Fruit fly (Drosophila melanogaster) whole organism, prepupa: ENCODE data around the gene CG5541.

Experiments
- Blimp-1 ChIP-seq: fragments of 200-800 bp; sonication (Bioruptor generic); optimal IDR thresholded peaks from 3 replicates; lab custom pipeline; 2017; ENCODE audit warnings: missing biosample characterization, missing genetic modification characterization, mild to moderate bottlenecking, moderate library complexity, missing genetic modification reagents
- CG11294 ChIP-seq: fragments of 200-800 bp; sonication (Bioruptor generic); IDR thresholded peaks from 2 replicates; pipeline ENCODE4 v1.3.6; 2022; ENCODE audit warnings: missing biosample characterization, missing genetic modification characterization
- CG11902 ChIP-seq: fragments of 200-800 bp; sonication (Bioruptor generic); optimal IDR thresholded peaks from 3 replicates; lab custom pipeline; 2016; ENCODE audit warnings: missing biosample characterization, missing genetic modification characterization
- CG15336 ChIP-seq: fragments of 200-800 bp; sonication (Bioruptor generic); IDR thresholded peaks from 2 replicates; pipeline ENCODE4 v1.3.6; 2022; ENCODE audit warnings: missing biosample characterization, missing genetic modification characterization
- CG32006 ChIP-seq: fragments of 200-800 bp; sonication (Bioruptor generic); optimal IDR thresholded peaks from 3 replicates; lab custom pipeline; 2017; ENCODE audit warnings: missing biosample characterization, mild to moderate bottlenecking, missing genetic modification characterization
- CG34406 ChIP-seq: fragments of 200-800 bp; sonication (Bioruptor generic); optimal IDR thresholded peaks from 3 replicates; lab custom pipeline; 2016; ENCODE audit warnings: missing biosample characterization, missing genetic modification characterization
- CG3919 ChIP-seq: fragments of 200-800 bp; sonication (Bioruptor generic); optimal IDR thresholded peaks from 3 replicates; lab custom pipeline; 2016; ENCODE audit warnings: missing biosample characterization, missing genetic modification characterization
- CG4318 ChIP-seq: fragments of 200-800 bp; sonication (Bioruptor generic); optimal IDR thresholded peaks from 3 replicates; lab custom pipeline; 2017; ENCODE audit warnings: missing biosample characterization, mild to moderate bottlenecking, missing genetic modification characterization
- CG6163 ChIP-seq: fragments of 200-800 bp; sonication (Bioruptor generic); IDR thresholded peaks from 3 replicates; pipeline ENCODE4 v1.3.6; 2022; ENCODE audit warnings: missing biosample characterization, missing genetic modification characterization
- CG6792 ChIP-seq: fragments of 200-800 bp; sonication (Bioruptor generic); optimal IDR thresholded peaks from 3 replicates; lab custom pipeline; 2016; ENCODE audit warnings: missing biosample characterization, missing genetic modification characterization
- CG7368 ChIP-seq: fragments of 200-800 bp; sonication (Bioruptor generic); optimal IDR thresholded peaks from 3 replicates; lab custom pipeline; 2016; ENCODE audit warnings: missing biosample characterization, missing genetic modification characterization
- CG8119 ChIP-seq: fragments of 200-800 bp; sonication (Bioruptor generic); IDR thresholded peaks from 3 replicates; pipeline ENCODE4 v1.3.6; 2022; ENCODE audit warnings: missing biosample characterization, missing genetic modification characterization
- CG8319 ChIP-seq: fragments of 200-800 bp; sonication (Bioruptor generic); optimal IDR thresholded peaks from 3 replicates; lab custom pipeline; 2016; ENCODE audit warnings: missing biosample characterization, missing genetic modification characterization
- CG9139 ChIP-seq: fragments of 200-800 bp; sonication (Bioruptor generic); optimal IDR thresholded peaks from 3 replicates; lab custom pipeline; 2017; ENCODE audit warnings: missing biosample characterization, mild to moderate bottlenecking, missing genetic modification characterization
- Eip75B ChIP-seq: fragments of 200-800 bp; sonication (Bioruptor generic); optimal IDR thresholded peaks from 3 replicates; lab custom pipeline; 2016; ENCODE audit warnings: missing biosample characterization, missing genetic modification characterization
- Eip78C ChIP-seq: fragments of 200-800 bp; sonication (Bioruptor generic); peaks from one replicate; lab custom pipeline; 2016; ENCODE audit warnings: missing biosample characterization, missing genetic modification characterization
- Eip93F ChIP-seq: fragments of 200-800 bp; sonication (Bioruptor generic); optimal IDR thresholded peaks from 2 replicates; lab custom pipeline; 2016; ENCODE audit warnings: missing biosample characterization, mild to moderate bottlenecking, missing genetic modification characterization
- Ets21C ChIP-seq: fragments of 200-800 bp; sonication (Bioruptor generic); optimal IDR thresholded peaks from 3 replicates; lab custom pipeline; 2016; ENCODE audit warnings: missing biosample characterization, missing genetic modification characterization
- Ets96B ChIP-seq: fragments of 200-800 bp; optimal IDR thresholded peaks from 2 replicates; lab custom pipeline; 2019; ENCODE audit warnings: missing biosample characterization, mild to moderate bottlenecking, missing genetic modification characterization, moderate library complexity
- Gug ChIP-seq: fragments of 200-800 bp; sonication (Bioruptor generic); IDR thresholded peaks from 2 replicates; pipeline ENCODE4 v1.3.6; 2022; ENCODE audit warnings: missing biosample characterization, missing genetic modification characterization
- Hr38 ChIP-seq: sonication (Bioruptor generic); optimal IDR thresholded peaks from 2 replicates; lab custom pipeline; 2016; ENCODE audit warnings: missing biosample characterization, missing genetic modification characterization
- Hr39 ChIP-seq: fragments of 200-800 bp; sonication (Bioruptor generic); optimal IDR thresholded peaks from 2 replicates; lab custom pipeline; 2016; ENCODE audit warnings: missing biosample characterization, missing genetic modification characterization
- Hr4 ChIP-seq: fragments of 200-800 bp; sonication (Bioruptor generic); optimal IDR thresholded peaks from 3 replicates; lab custom pipeline; 2016; ENCODE audit warnings: missing biosample characterization, missing genetic modification characterization
- Met ChIP-seq: fragments of 200-800 bp; sonication (Bioruptor generic); optimal IDR thresholded peaks from 3 replicates; lab custom pipeline; 2016; ENCODE audit warnings: missing biosample characterization, missing genetic modification characterization
- OdsH ChIP-seq: fragments of 200-800 bp; sonication (Bioruptor generic); optimal IDR thresholded peaks from 3 replicates; lab custom pipeline; 2016; ENCODE audit warnings: missing biosample characterization, missing genetic modification characterization
- Smox ChIP-seq: fragments of 200-800 bp; sonication (Bioruptor generic); optimal IDR thresholded peaks from 3 replicates; lab custom pipeline; 2016; ENCODE audit warnings: missing biosample characterization, missing genetic modification characterization
- Sox102F ChIP-seq: fragments of 200-800 bp; sonication (Bioruptor generic); optimal IDR thresholded peaks from 2 replicates; lab custom pipeline; 2016; ENCODE audit warnings: missing biosample characterization, mild to moderate bottlenecking, missing genetic modification characterization
- Sox14 ChIP-seq: fragments of 200-800 bp; sonication (Bioruptor generic); optimal IDR thresholded peaks from 3 replicates; lab custom pipeline; 2016; ENCODE audit warnings: missing biosample characterization, missing genetic modification characterization
- achi ChIP-seq: fragments of 200-800 bp; sonication (Bioruptor generic); optimal IDR thresholded peaks from 3 replicates; lab custom pipeline; 2016; ENCODE audit warnings: missing biosample characterization, missing genetic modification characterization
- acj6 ChIP-seq: fragments of 200-800 bp; sonication (Bioruptor generic); optimal IDR thresholded peaks from 3 replicates; lab custom pipeline; 2016; ENCODE audit warnings: missing biosample characterization, missing genetic modification characterization
- cyc ChIP-seq: fragments of 200-800 bp; sonication (Bioruptor generic); optimal IDR thresholded peaks from 3 replicates; lab custom pipeline; 2016; ENCODE audit warnings: missing biosample characterization, missing genetic modification characterization
- dsx ChIP-seq: fragments of 200-800 bp; optimal IDR thresholded peaks from 3 replicates; lab custom pipeline; 2019; ENCODE audit warnings: missing biosample characterization, mild to moderate bottlenecking, missing genetic modification characterization, moderate library complexity; ENCODE audit not compliant: poor library complexity, severe bottlenecking
- eg ChIP-seq: fragments of 200-800 bp; sonication (Bioruptor generic); IDR thresholded peaks from 3 replicates; pipeline ENCODE4 v1.3.6; 2022; ENCODE audit warnings: missing biosample characterization, missing genetic modification characterization
- esn ChIP-seq: fragments of 200-800 bp; sonication (Bioruptor generic); optimal IDR thresholded peaks from 2 replicates; lab custom pipeline; 2016; ENCODE audit warnings: missing biosample characterization, mild to moderate bottlenecking, missing genetic modification characterization, moderate library complexity
- fd59A ChIP-seq: fragments of 200-800 bp; sonication (Bioruptor generic); optimal IDR thresholded peaks from 2 replicates; lab custom pipeline; 2017; ENCODE audit warnings: missing biosample characterization, mild to moderate bottlenecking, missing genetic modification characterization, missing genetic modification reagents
- fd85E ChIP-seq: fragments of 200-800 bp; sonication (Bioruptor generic); optimal IDR thresholded peaks from 3 replicates; lab custom pipeline; 2016; ENCODE audit warnings: missing biosample characterization, missing genetic modification characterization
- fkh ChIP-seq: fragments of 200-800 bp; sonication (Bioruptor generic); optimal IDR thresholded peaks from 3 replicates; lab custom pipeline; 2017; ENCODE audit warnings: missing biosample characterization, mild to moderate bottlenecking, missing genetic modification characterization, moderate library complexity
- net ChIP-seq: fragments of 200-800 bp; sonication (Bioruptor generic); optimal IDR thresholded peaks from 3 replicates; lab custom pipeline; 2016; ENCODE audit warnings: missing biosample characterization, missing genetic modification characterization
- pdm3 ChIP-seq: fragments of 200-800 bp; sonication (Bioruptor generic); optimal IDR thresholded peaks from 3 replicates; lab custom pipeline; 2016; ENCODE audit warnings: missing biosample characterization, missing genetic modification characterization
- salr ChIP-seq, 2 experiments: fragments of 200-800 bp; sonication (Bioruptor generic); optimal IDR thresholded peaks; 3 replicates each; lab custom pipeline; 2016 to 2018; ENCODE audit warnings: missing biosample characterization in 2 of 2, missing genetic modification characterization in 2 of 2, mild to moderate bottlenecking in 1 of 2
- spab ChIP-seq: fragments of 200-800 bp; sonication (Bioruptor generic); optimal IDR thresholded peaks from 2 replicates; lab custom pipeline; 2017; ENCODE audit warnings: missing biosample characterization, mild to moderate bottlenecking, missing genetic modification characterization, missing genetic modification reagents
- topi ChIP-seq: fragments of 200-800 bp; sonication (Bioruptor generic); optimal IDR thresholded peaks from 3 replicates; lab custom pipeline; 2016; ENCODE audit warnings: missing biosample characterization, missing genetic modification characterization
- vri ChIP-seq: fragments of 200-800 bp; sonication (Bioruptor generic); optimal IDR thresholded peaks from 3 replicates; lab custom pipeline; 2016; ENCODE audit warnings: missing biosample characterization, mild to moderate bottlenecking, missing genetic modification characterization

The CG5541 gene

dm6 chrX:15026897-15027296 is 17.0 kb upstream of the CG5541 start (continued):
- peak; percentile 42 for TF ChIP-seq CG6792 (GFP tag; lab: Kevin White, UChicago)
- peak; percentile 17 for TF ChIP-seq CG11902 (GFP tag; lab: Kevin White, UChicago)
- TF ChIP-seq fd85E (GFP tag; lab: Kevin White, UChicago): no peak
- peak; percentile 47; the same call in 2 of the 3 replicates for TF ChIP-seq CG6163 (GFP tag; lab: Robert Waterston, UW)
- peak; percentile 80 for TF ChIP-seq Eip78C (GFP tag; lab: Kevin White, UChicago)
- TF ChIP-seq CG8119 (GFP tag; lab: Robert Waterston, UW): 0 out of 3 replicates have a peak, but pooled peaks have one; percentile 38
- TF ChIP-seq Hr4 (GFP tag; lab: Kevin White, UChicago): peak; percentile 31
- TF ChIP-seq Hr39 (GFP tag; lab: Kevin White, UChicago): peak; percentile 64
- TF ChIP-seq Hr38 (GFP tag; lab: Kevin White, UChicago): no peak
- TF ChIP-seq Ets96B: peak; percentile 28
- TF ChIP-seq Smox (GFP tag; lab: Kevin White, UChicago): peak; percentile 58
- peak; percentile 15 for TF ChIP-seq CG8319 (GFP tag; lab: Kevin White, UChicago)

- TF ChIP-seq fkh: no peak
- no peak for TF ChIP-seq vri
- TF ChIP-seq acj6 (GFP tag; lab: Kevin White, UChicago): no peak
- TF ChIP-seq fd59A (GFP tag; lab: Kevin White, UChicago): no peak
These were observed 15.8 kb upstream of the CG5541 start for dm6 chrX:15028152-15028551.

DNA sequence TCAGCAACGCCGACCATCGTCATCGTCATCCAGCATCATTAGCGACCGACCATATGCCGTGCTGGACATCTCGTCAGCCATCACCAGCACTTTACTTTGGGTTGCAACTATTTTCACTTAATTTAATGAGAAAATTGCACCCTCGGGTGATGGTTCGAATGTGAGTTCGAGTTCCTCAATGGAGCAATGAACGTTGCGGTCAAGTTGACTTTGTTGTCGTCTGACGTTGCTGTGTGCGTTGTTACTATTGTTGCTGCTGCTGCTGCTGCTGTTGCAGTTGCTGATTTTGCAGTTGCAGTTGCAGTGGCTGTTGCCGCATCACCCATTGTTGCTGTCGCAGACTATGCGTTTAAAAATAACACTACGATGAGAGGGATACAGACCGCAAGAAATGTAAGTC is 14.1 kb upstream of the CG5541 start:
- TF ChIP-seq topi: no peak
- TF ChIP-seq CG8119 (GFP tag; lab: Robert Waterston, UW): no peak
- TF ChIP-seq Hr38 (GFP tag; lab: Kevin White, UChicago): no peak
- peak; percentile 84 for TF ChIP-seq dsx
- TF ChIP-seq Smox (GFP tag; lab: Kevin White, UChicago): no peak
- TF ChIP-seq Eip93F (GFP tag; lab: Kevin White, UChicago): no peak
- TF ChIP-seq Met (GFP tag; lab: Kevin White, UChicago): no peak
- no peak for TF ChIP-seq CG9139 (GFP tag; lab: Kevin White, UChicago)
- TF ChIP-seq Sox102F (GFP tag; lab: Kevin White, UChicago): no peak
- TF ChIP-seq CG3919 (GFP tag; lab: Kevin White, UChicago): peak; percentile 7
- no peak for TF ChIP-seq Hr39 (GFP tag; lab: Kevin White, UChicago)
- 0 out of 3 replicates have a peak, but pooled peaks have one; percentile 31 for TF ChIP-seq CG6163 (GFP tag; lab: Robert Waterston, UW)

dm6 chrX:15042499-15042898 is 1.4 kb upstream of the CG5541 start:
- TF ChIP-seq Sox102F (GFP tag; lab: Kevin White, UChicago) (peak; percentile 35), CG32006 (peak; percentile 37), CG6163 (GFP tag; lab: Robert Waterston, UW) (peak; percentile 57; the same call in 2 of the 3 replicates), dsx (no peak), achi (peak; percentile 36), eg (peak; percentile 73), OdsH (peak; percentile 7), Ets21C (GFP tag; lab: Kevin White, UChicago) (peak; percentile 41), CG4318 (GFP tag; lab: Kevin White, UChicago) (peak; percentile 13), fd85E (GFP tag; lab: Kevin White, UChicago) (no peak), CG34406 (GFP tag; lab: Kevin White, UChicago) (peak; percentile 48), CG3919 (GFP tag; lab: Kevin White, UChicago) (peak; percentile 35), Hr39 (GFP tag; lab: Kevin White, UChicago) (peak; percentile 52), Sox14 (peak; percentile 19), CG11294 (GFP tag; lab: Robert Waterston, UW) (peak; percentile 34; the same call in 1 of the 2 replicates), Eip93F (GFP tag; lab: Kevin White, UChicago) (no peak), salr (GFP tag; optimal IDR thresholded peaks at IDR 0.05; lab: Kevin White, UChicago) (no peak), spab (no peak), topi (peak; percentile 42), cyc (GFP tag; lab: Kevin White, UChicago) (peak; percentile 26), Met (GFP tag; lab: Kevin White, UChicago) (peak; percentile 33), esn (GFP tag; lab: Kevin White, UChicago) (peak; percentile 34), Eip75B (peak; percentile 21), pdm3 (GFP tag; lab: Kevin White, UChicago) (peak; percentile 23), CG7368 (GFP tag; lab: Kevin White, UChicago) (peak; percentile 18), Gug (no peak), CG11902 (GFP tag; lab: Kevin White, UChicago) (peak; percentile 13), net (no peak), Blimp-1 (GFP tag; lab: Kevin White, UChicago) (no peak), vri (peak; percentile 10), CG15336 (GFP tag; lab: Robert Waterston, UW) (peak; percentile 56), fd59A (GFP tag; lab: Kevin White, UChicago) (no peak), Hr4 (GFP tag; lab: Kevin White, UChicago) (no peak), Eip78C (GFP tag; lab: Kevin White, UChicago) (peak; percentile 75)
